In genomic region chr2L:2872309-2872932, dm6 we compare ENCODE assay signal across 1 fruit fly cellular context.
TF ChIP-seq lines count a peak whose summit lies in the region.

No protein-coding gene starts in this region.

TF ChIP-seq in whole organism, embryonic, 481 proteins besides CTCF, POLR2A, EP300 and RAD21 (continued from another document):
- TF ChIP-seq exex (tag; optimal IDR thresholded peaks at IDR 0.05; lab: Kevin White, UChicago) (peak; percentile 2), fd96Cb (tag; optimal IDR thresholded peaks at IDR 0.05; lab: Kevin White, UChicago) (peak; percentile 17), fru (optimal IDR thresholded peaks at IDR 0.05; lab: Kevin White, UChicago) (no peak), tup (GFP tag; optimal IDR thresholded peaks at IDR 0.05; lab: Kevin White, UChicago) (peak; percentile 20), CG6654 (GFP tag; optimal IDR thresholded peaks at IDR 0.05; lab: Kevin White, UChicago) (no peak), CG2712 (tag; optimal IDR thresholded peaks at IDR 0.05; lab: Kevin White, UChicago) (peak; percentile 29), CG6765 (GFP tag; optimal IDR thresholded peaks at IDR 0.05; lab: Kevin White, UChicago) (no peak), Dek (tag; optimal IDR thresholded peaks at IDR 0.05; lab: Kevin White, UChicago) (peak; percentile 48), CG11560 (tag; IDR thresholded peaks at IDR 0.05; lab: Robert Waterston, UW) (no peak), z (GFP tag; IDR thresholded peaks at IDR 0.05; lab: Robert Waterston, UW) (no peak), Taf1 (GFP tag; IDR thresholded peaks at IDR 0.05; lab: Robert Waterston, UW) (no peak), CG34376 (GFP tag; optimal IDR thresholded peaks at IDR 0.05; lab: Kevin White, UChicago) (peak; percentile 74), Ets65A (GFP tag; lab: Kevin White, UChicago) (no peak), CG16813 (GFP tag; IDR thresholded peaks at IDR 0.05; lab: Robert Waterston, UW; ENCODE audit: partially characterized antibody) (no peak), Ptx1 (GFP tag; IDR thresholded peaks at IDR 0.05; lab: Robert Waterston, UW) (peak; percentile 66), nau (GFP tag; optimal IDR thresholded peaks at IDR 0.05; lab: Kevin White, UChicago) (peak; percentile 30), so (GFP tag; IDR thresholded peaks at IDR 0.05; lab: Robert Waterston, UW) (0 out of 3 replicates have a peak, but pooled peaks have one; percentile 43), Dp (GFP tag; optimal IDR thresholded peaks at IDR 0.05; lab: Kevin White, UChicago) (no peak), prd (optimal IDR thresholded peaks at IDR 0.05; lab: Kevin White, UChicago) (no peak), prd (GFP tag; IDR thresholded peaks at IDR 0.05; lab: Robert Waterston, UW) (peak; percentile 31; the same call in 1 of the 3 replicates), CG12071 (GFP tag; optimal IDR thresholded peaks at IDR 0.05; lab: Kevin White, UChicago) (peak; percentile 36), CG16863 (GFP tag; optimal IDR thresholded peaks at IDR 0.05; lab: Kevin White, UChicago) (no peak), Hsf (GFP tag; optimal IDR thresholded peaks at IDR 0.05; lab: Kevin White, UChicago) (peak; percentile 9), B-H2 (GFP tag; optimal IDR thresholded peaks at IDR 0.05; lab: Kevin White, UChicago) (no peak), lab (GFP tag; optimal IDR thresholded peaks at IDR 0.05; lab: Kevin White, UChicago) (peak; percentile 59), CG9437 (GFP tag; optimal IDR thresholded peaks at IDR 0.05; lab: Kevin White, UChicago) (peak; percentile 34), CG7357 (GFP tag; IDR thresholded peaks at IDR 0.05; lab: Robert Waterston, UW) (peak; percentile 33; the same call in 1 of the 3 replicates), CG43689 (GFP tag; IDR thresholded peaks at IDR 0.05; lab: Robert Waterston, UW) (no peak), CG7839 (tag; optimal IDR thresholded peaks at IDR 0.05; lab: Kevin White, UChicago) (peak; percentile 72), Atf6 (GFP tag; IDR thresholded peaks at IDR 0.05; lab: Robert Waterston, UW) (peak; percentile 72), Xrp1 (GFP tag; IDR thresholded peaks at IDR 0.05; lab: Robert Waterston, UW) (peak; percentile 49; the same call in 1 of the 2 replicates), Meics (GFP tag; optimal IDR thresholded peaks at IDR 0.05; lab: Kevin White, UChicago) (peak; percentile 46), CG2678 (tag; optimal IDR thresholded peaks at IDR 0.05; lab: Kevin White, UChicago) (peak; percentile 69), mirr (GFP tag; optimal IDR thresholded peaks at IDR 0.05; lab: Kevin White, UChicago) (peak; percentile 53), Nf-YB (GFP tag; optimal IDR thresholded peaks at IDR 0.05; lab: Kevin White, UChicago) (peak; percentile 11), PHDP (tag; optimal IDR thresholded peaks at IDR 0.05; lab: Kevin White, UChicago) (peak; percentile 13), pros (GFP tag; optimal IDR thresholded peaks at IDR 0.05; lab: Kevin White, UChicago) (no peak), en (GFP tag; optimal IDR thresholded peaks at IDR 0.05; lab: Kevin White, UChicago) (no peak), pnt (GFP tag; optimal IDR thresholded peaks at IDR 0.05; lab: Kevin White, UChicago) (no peak), odd (GFP tag; optimal IDR thresholded peaks at IDR 0.05; lab: Kevin White, UChicago) (peak; percentile 16), CG14667 (GFP tag; IDR thresholded peaks at IDR 0.05; lab: Robert Waterston, UW) (peak; percentile 20; the same call in 1 of the 2 replicates), CG8924 (tag; optimal IDR thresholded peaks at IDR 0.05; lab: Kevin White, UChicago) (peak; percentile 41), CG18599 (GFP tag; optimal IDR thresholded peaks at IDR 0.05; lab: Kevin White, UChicago) (peak; percentile 78), Atf3 (GFP tag; optimal IDR thresholded peaks at IDR 0.05; lab: Kevin White, UChicago) (no peak), crol (GFP tag; IDR thresholded peaks at IDR 0.05; lab: Robert Waterston, UW) (no peak), vnd (GFP tag; IDR thresholded peaks at IDR 0.05; lab: Robert Waterston, UW; ENCODE audit: partially characterized antibody) (no peak), run (tag; optimal IDR thresholded peaks at IDR 0.05; lab: Kevin White, UChicago) (no peak), scrt (GFP tag; optimal IDR thresholded peaks at IDR 0.05; lab: Kevin White, UChicago) (no peak), CG2875 (GFP tag; optimal IDR thresholded peaks at IDR 0.05; lab: Kevin White, UChicago) (peak; percentile 1), gcm (GFP tag; optimal IDR thresholded peaks at IDR 0.05; lab: Kevin White, UChicago) (peak; percentile 24), org-1 (GFP tag; optimal IDR thresholded peaks at IDR 0.05; lab: Kevin White, UChicago) (no peak), CG10147 (GFP tag; optimal IDR thresholded peaks at IDR 0.05; lab: Kevin White, UChicago) (peak; percentile 31), pan (optimal IDR thresholded peaks at IDR 0.05; lab: Kevin White, UChicago) (no peak), pan (GFP tag; optimal IDR thresholded peaks at IDR 0.05 in 1 of 2, IDR thresholded peaks at IDR 0.05 in 1 of 2) (peak in 1 of 2 experiments; percentile 63), CG7556 (GFP tag; optimal IDR thresholded peaks at IDR 0.05; lab: Kevin White, UChicago) (peak; percentile 46), CG18764 (GFP tag; optimal IDR thresholded peaks at IDR 0.05; lab: Kevin White, UChicago) (no peak), stc (GFP tag; IDR thresholded peaks at IDR 0.05; lab: Robert Waterston, UW) (peak; percentile 28; the same call in 1 of the 2 replicates), CG12659 (GFP tag; optimal IDR thresholded peaks at IDR 0.05; lab: Kevin White, UChicago) (peak; percentile 47), sim (GFP tag; IDR thresholded peaks at IDR 0.05; lab: Robert Waterston, UW) (no peak), CG4730 (GFP tag; IDR thresholded peaks at IDR 0.05; lab: Robert Waterston, UW) (peak; percentile 45; the same call in 1 of the 2 replicates), esg (GFP tag; conservative IDR thresholded peaks at IDR 0.05; lab: Robert Waterston, UW) (0 out of 2 replicates have a peak, but pooled peaks have one; percentile 17), jumu (GFP tag; optimal IDR thresholded peaks at IDR 0.05; lab: Kevin White, UChicago) (no peak), CG11093 (GFP tag; IDR thresholded peaks at IDR 0.05; lab: Robert Waterston, UW) (no peak), CG10543 (GFP tag; optimal IDR thresholded peaks at IDR 0.05; lab: Kevin White, UChicago) (peak; percentile 29), Atf-2 (GFP tag; optimal IDR thresholded peaks at IDR 0.05; lab: Kevin White, UChicago) (no peak), CG3281 (GFP tag; optimal IDR thresholded peaks at IDR 0.05; lab: Kevin White, UChicago) (peak; percentile 34), Med (GFP tag; lab: Kevin White, UChicago) (peak; percentile 80), ara (GFP tag; IDR thresholded peaks at IDR 0.05; lab: Robert Waterston, UW) (no peak; the same call in 1 of the 2 replicates), corto (GFP tag; optimal IDR thresholded peaks at IDR 0.05; lab: Kevin White, UChicago) (no peak), Rfx (GFP tag; IDR thresholded peaks at IDR 0.05; lab: Robert Waterston, UW) (peak; percentile 62), tgo (GFP tag; IDR thresholded peaks at IDR 0.05; lab: Robert Waterston, UW) (peak; percentile 26; the same call in 1 of the 3 replicates), CG12236 (GFP tag; optimal IDR thresholded peaks at IDR 0.05; lab: Kevin White, UChicago) (no peak), sob (GFP tag; IDR thresholded peaks at IDR 0.05; lab: Robert Waterston, UW) (peak; percentile 51; the same call in 1 of the 2 replicates), CG12391 (tag; optimal IDR thresholded peaks at IDR 0.05; lab: Kevin White, UChicago) (peak; percentile 3), oc (tag; optimal IDR thresholded peaks at IDR 0.05; lab: Kevin White, UChicago) (no peak), E2f2 (GFP tag; IDR thresholded peaks at IDR 0.05; lab: Robert Waterston, UW) (0 out of 2 replicates have a peak, but pooled peaks have one; percentile 9), otp (GFP tag; IDR thresholded peaks at IDR 0.05; lab: Robert Waterston, UW) (no peak), CG3163 (GFP tag; optimal IDR thresholded peaks at IDR 0.05; lab: Kevin White, UChicago) (no peak), crp (GFP tag; optimal IDR thresholded peaks at IDR 0.05; lab: Kevin White, UChicago) (peak in 1 of 2 experiments; percentile 34), CG13287 (GFP tag; IDR thresholded peaks at IDR 0.05; lab: Robert Waterston, UW; ENCODE audit: partially characterized antibody) (0 out of 2 replicates have a peak, but pooled peaks have one; percentile 12), gem (tag; optimal IDR thresholded peaks at IDR 0.05; lab: Kevin White, UChicago) (peak; percentile 63), D19A (tag; optimal IDR thresholded peaks at IDR 0.05; lab: Kevin White, UChicago) (peak; percentile 55), kah (GFP tag; optimal IDR thresholded peaks at IDR 0.05; lab: Kevin White, UChicago) (no peak), Aef1 (GFP tag; IDR thresholded peaks at IDR 0.05; lab: Robert Waterston, UW) (no peak), ranshi (GFP tag; IDR thresholded peaks at IDR 0.05; lab: Robert Waterston, UW) (no peak), Mrtf (GFP tag; IDR thresholded peaks at IDR 0.05; lab: Robert Waterston, UW) (no peak), sr (GFP tag; IDR thresholded peaks at IDR 0.05; lab: Robert Waterston, UW) (no peak), Optix (GFP tag; IDR thresholded peaks at IDR 0.05; lab: Robert Waterston, UW) (no peak), CG14441 (GFP tag; IDR thresholded peaks at IDR 0.05; lab: Robert Waterston, UW) (no peak)
